Fruit fly (Drosophila melanogaster): ENCODE measurements around the gene Hsp83.

Gene Hsp83

dm6 chr3L:3187263-3187662 lies 5.5 kb upstream of the Hsp83 start, which contains the start of gene CG14957:
TSS of gene CG14957 (plus strand) at chr3L:3187563.
- peak; percentile 18 for TF ChIP-seq Hr83 (GFP tag; optimal IDR thresholded peaks at IDR 0.05; ENCODE audit: poor library complexity, severe bottlenecking)
- peak; percentile 18 for TF ChIP-seq Hnf4 (GFP tag; optimal IDR thresholded peaks at IDR 0.05)
- TF ChIP-seq Sp1 (GFP tag; optimal IDR thresholded peaks at IDR 0.05): peak; percentile 31
- no peak for TF ChIP-seq brk (GFP tag; optimal IDR thresholded peaks at IDR 0.05)

- TF ChIP-seq Mio (GFP tag; optimal IDR thresholded peaks at IDR 0.05) (no peak), usp (GFP tag; optimal IDR thresholded peaks at IDR 0.05) (no peak), Jra (GFP tag; optimal IDR thresholded peaks at IDR 0.05) (no peak), Rel (GFP tag; optimal IDR thresholded peaks at IDR 0.05) (no peak), Rel (tag; optimal IDR thresholded peaks at IDR 0.05) (no peak), sv (GFP tag; optimal IDR thresholded peaks at IDR 0.05) (no peak), foxo (GFP tag; optimal IDR thresholded peaks at IDR 0.05) (no peak), dl (GFP tag; optimal IDR thresholded peaks at IDR 0.05; ENCODE audit: insufficient read depth in 1 of 2, partially characterized antibody in 2 of 2) (no peak)
Measured at dm6 chr3L:3189647-3190046, 3.1 kb upstream of the Hsp83 start, which contains the start of the genes CG42525 and CG14958. TSS of gene CG42525 (minus strand) at chr3L:3189747. TSS of gene CG14958 (plus strand) at chr3L:3189978.

dm6 chr3L:3192333-3192894 lies 355 bp upstream of the Hsp83 start, which contains the start of gene CG14965:
TSS of gene CG14965 (minus strand) at chr3L:3192491.
- TF ChIP-seq Hr78 (GFP tag; optimal IDR thresholded peaks at IDR 0.05) (no peak), psq (GFP tag; optimal IDR thresholded peaks at IDR 0.05) (no peak), rgr (GFP tag; optimal IDR thresholded peaks at IDR 0.05) (no peak), Dfd (GFP tag; optimal IDR thresholded peaks at IDR 0.05) (no peak), Hr83 (GFP tag; optimal IDR thresholded peaks at IDR 0.05; ENCODE audit: poor library complexity, severe bottlenecking) (peak; percentile 76), Jra (GFP tag; optimal IDR thresholded peaks at IDR 0.05) (peak; percentile 8), Mio (GFP tag; optimal IDR thresholded peaks at IDR 0.05) (no peak), brk (GFP tag; optimal IDR thresholded peaks at IDR 0.05) (no peak)

DNA sequence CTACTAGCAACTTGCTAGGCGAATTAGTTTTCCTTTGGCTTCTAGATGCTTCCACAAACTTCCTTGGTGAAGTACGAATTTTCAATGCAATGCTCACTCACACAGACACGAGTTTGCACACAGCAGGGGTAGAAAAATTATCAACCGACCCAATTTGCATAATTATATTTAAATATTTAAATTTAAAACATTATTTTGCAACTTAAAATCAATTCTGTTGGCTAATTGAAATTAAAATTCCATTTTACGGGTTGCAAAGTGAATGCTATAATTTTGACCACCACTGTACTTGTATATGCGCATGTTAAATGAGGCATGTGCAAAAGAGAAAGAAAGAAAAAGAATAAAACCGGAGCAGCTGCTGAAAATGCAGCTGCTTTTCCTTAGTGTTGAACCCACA lies 1.3 kb downstream of the Hsp83 start:
- no peak for TF ChIP-seq jim (GFP tag; optimal IDR thresholded peaks at IDR 0.05)
- TF ChIP-seq rgr (GFP tag; optimal IDR thresholded peaks at IDR 0.05): peak; percentile 97
- no peak for TF ChIP-seq dl (GFP tag; optimal IDR thresholded peaks at IDR 0.05; ENCODE audit: insufficient read depth in 1 of 2, partially characterized antibody in 2 of 2)
- TF ChIP-seq psq (GFP tag; optimal IDR thresholded peaks at IDR 0.05): peak; percentile 95
- TF ChIP-seq dmrt93B (GFP tag; optimal IDR thresholded peaks at IDR 0.05): peak; percentile 84
- peak; percentile 97 for TF ChIP-seq h (GFP tag; optimal IDR thresholded peaks at IDR 0.05)
- peak; percentile 54 for TF ChIP-seq dsf (GFP tag; optimal IDR thresholded peaks at IDR 0.05; ENCODE audit: borderline replicate concordance)
- peak; percentile 25 for TF ChIP-seq CG9705 (GFP tag; optimal IDR thresholded peaks at IDR 0.05)
- TF ChIP-seq Abd-B (GFP tag; optimal IDR thresholded peaks at IDR 0.05): no peak
- peak; percentile 85 for TF ChIP-seq woc (GFP tag; optimal IDR thresholded peaks at IDR 0.05)
- TF ChIP-seq Jra (GFP tag; optimal IDR thresholded peaks at IDR 0.05): peak; percentile 85
- peak; percentile 94 for TF ChIP-seq HLH106 (tag; optimal IDR thresholded peaks at IDR 0.05)
- TF ChIP-seq sv (GFP tag; optimal IDR thresholded peaks at IDR 0.05): peak; percentile 67
- no peak for TF ChIP-seq tai (GFP tag; optimal IDR thresholded peaks at IDR 0.05)
- no peak for TF ChIP-seq lola (GFP tag; optimal IDR thresholded peaks at IDR 0.05)
- TF ChIP-seq Hnf4 (GFP tag; optimal IDR thresholded peaks at IDR 0.05): peak; percentile 90
- TF ChIP-seq sage (GFP tag; optimal IDR thresholded peaks at IDR 0.05): peak; percentile 95
- no peak for TF ChIP-seq Mio (GFP tag; optimal IDR thresholded peaks at IDR 0.05)
- TF ChIP-seq Rel (GFP tag; optimal IDR thresholded peaks at IDR 0.05): peak; percentile 95
- TF ChIP-seq Rel (tag; optimal IDR thresholded peaks at IDR 0.05): peak; percentile 81
- peak; percentile 68 for TF ChIP-seq Hr83 (GFP tag; optimal IDR thresholded peaks at IDR 0.05; ENCODE audit: poor library complexity, severe bottlenecking)
- TF ChIP-seq Sp1 (GFP tag; optimal IDR thresholded peaks at IDR 0.05): peak; percentile 95
- peak; percentile 55 to 97 for TF ChIP-seq foxo (GFP tag; optimal IDR thresholded peaks at IDR 0.05)
- TF ChIP-seq Myc (optimal IDR thresholded peaks at IDR 0.05): no peak
- TF ChIP-seq N (GFP tag; optimal IDR thresholded peaks at IDR 0.05): no peak
- peak; percentile 87 for TF ChIP-seq CG32264 (GFP tag; optimal IDR thresholded peaks at IDR 0.05)
- peak; percentile 93 for TF ChIP-seq brk (GFP tag; optimal IDR thresholded peaks at IDR 0.05)
- TF ChIP-seq Dfd (GFP tag; optimal IDR thresholded peaks at IDR 0.05): no peak
- TF ChIP-seq Dif (GFP tag; optimal IDR thresholded peaks at IDR 0.05; ENCODE audit: partially characterized antibody): no peak
- no peak for TF ChIP-seq Hr78 (GFP tag; optimal IDR thresholded peaks at IDR 0.05)
- no peak for TF ChIP-seq CrebA (GFP tag; optimal IDR thresholded peaks at IDR 0.05; ENCODE audit: borderline replicate concordance)
- TF ChIP-seq usp (GFP tag; optimal IDR thresholded peaks at IDR 0.05): no peak
- peak; percentile 84 for TF ChIP-seq GATAd (GFP tag; optimal IDR thresholded peaks at IDR 0.05)
- TF ChIP-seq OdsH (GFP tag; optimal IDR thresholded peaks at IDR 0.05): peak; percentile 97
- TF ChIP-seq Vsx2 (GFP tag; optimal IDR thresholded peaks at IDR 0.05; ENCODE audit: partially characterized antibody): no peak
- no peak for TF ChIP-seq pan (optimal IDR thresholded peaks at IDR 0.05)
- peak; percentile 92 for TF ChIP-seq br (GFP tag; optimal IDR thresholded peaks at IDR 0.05)
- peak; percentile 93 for TF ChIP-seq fru (GFP tag; optimal IDR thresholded peaks at IDR 0.05)
- peak; percentile 88 for TF ChIP-seq ey (GFP tag; optimal IDR thresholded peaks at IDR 0.05)
